Fruit fly (Drosophila melanogaster) whole organism: ENCODE results near the gene Nepl20.
A peak's percentile ranks its signal among the peaks of the same experiment; 100 is the strongest.

Experiments used
- CG8478 ChIP-seq: fragments of >200 bp; optimal IDR thresholded peaks from 2 replicates; lab custom pipeline; 2018; ENCODE audit warnings: inconsistent platforms
- Dll ChIP-seq: fragments of >200 bp; optimal IDR thresholded peaks from 2 replicates; lab custom pipeline; 2017
- EcR ChIP-seq, 2 experiments: fragments of >200 bp; optimal IDR thresholded peaks; 2 replicates each; lab custom pipeline; 2017; ENCODE audit warnings: missing biosample characterization in 2 of 2, missing genetic modification characterization in 2 of 2, missing genetic modification reagents in 2 of 2
- pan ChIP-seq: fragments of >200 bp; optimal IDR thresholded peaks from 2 replicates; lab custom pipeline; 2017
- psq ChIP-seq: fragments of >200 bp; optimal IDR thresholded peaks from 2 replicates; lab custom pipeline; 2017
- usp ChIP-seq: fragments of >200 bp; optimal IDR thresholded peaks from 2 replicates; lab custom pipeline; 2017; ENCODE audit warnings: missing biosample characterization, missing genetic modification characterization, mixed read lengths

DNA sequence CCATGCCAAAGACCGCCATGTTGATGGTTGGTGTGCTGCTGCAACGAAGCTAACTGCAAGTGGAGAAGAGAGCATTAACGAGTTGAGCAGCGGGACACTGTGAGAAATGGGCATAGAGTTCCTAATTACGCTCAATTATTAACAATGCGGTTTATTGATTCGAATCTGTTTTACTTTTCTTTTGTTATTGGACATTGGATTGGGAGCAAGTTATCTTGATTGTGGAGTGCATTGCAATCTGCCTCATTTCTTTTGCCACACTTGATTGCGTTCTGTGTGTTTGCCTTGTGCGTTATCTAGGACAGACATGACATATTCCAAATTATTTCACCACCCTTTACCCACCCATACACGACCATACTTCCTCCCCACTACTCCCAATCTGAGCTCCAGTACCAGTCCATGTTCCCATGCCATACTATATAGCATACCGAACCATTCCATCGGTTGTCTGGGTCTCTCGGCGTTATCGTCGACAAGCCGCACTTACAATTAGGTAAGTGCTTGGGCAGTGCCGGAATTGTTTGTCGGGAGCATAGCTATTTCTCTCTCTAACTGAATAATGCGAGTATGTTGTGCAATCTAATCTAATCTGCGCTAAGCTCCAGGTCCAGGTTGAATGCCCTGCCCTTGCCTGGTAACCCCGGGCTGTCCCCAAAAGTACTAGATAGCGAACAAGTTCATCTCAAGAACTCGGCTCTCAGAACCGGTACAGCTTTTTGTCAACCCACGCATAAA lies 23.1 kb upstream of the Nepl20 start:
- no peak for TF ChIP-seq usp (GFP tag; lab: Kevin White, UChicago)
- TF ChIP-seq EcR (GFP tag; optimal IDR thresholded peaks at IDR 0.05; lab: Kevin White, UChicago), result peak in 1 of 2 experiments; percentile 4
- TF ChIP-seq CG8478 (lab: Kevin White, UChicago), result no peak
- no peak for TF ChIP-seq pan
- TF ChIP-seq Dll (lab: Kevin White, UChicago), result no peak
- no peak for TF ChIP-seq psq (lab: Kevin White, UChicago)
